Worm (Caenorhabditis elegans): ENCODE data around the gene F32D8.3.

- no peak for TF ChIP-seq him-1 (tag; optimal IDR thresholded peaks at IDR 0.05)
- TF ChIP-seq dao-5 (tag; optimal IDR thresholded peaks at IDR 0.05): no peak
- TF ChIP-seq W03F9.2 (tag; optimal IDR thresholded peaks at IDR 0.05): no peak
These were observed at the start of gene F32D8.3 for ce11 chrV:10886405-10886887.
